Worm (Caenorhabditis elegans) whole organism, late embryonic: ENCODE data around the gene faah-3.

ENCODE experiments used
- C08G9.2 ChIP-seq: sonication (generic microtip); optimal IDR thresholded peaks from 2 replicates; lab custom pipeline; 2016; ENCODE audit warnings: mild to moderate bottlenecking, missing genetic modification characterization, moderate library complexity, missing compliant biosample characterization
- K02D7.2 ChIP-seq: sonication (generic microtip); optimal IDR thresholded peaks from 2 replicates; lab custom pipeline; 2017; ENCODE audit warnings: mild to moderate bottlenecking, missing genetic modification characterization, missing compliant biosample characterization
- T23F11.4 ChIP-seq: fragments of 200-800 bp; sonication (Bioruptor generic); optimal IDR thresholded peaks from 2 replicates; lab custom pipeline; 2018; ENCODE audit warnings: mild to moderate bottlenecking, missing genetic modification characterization, missing compliant biosample characterization
- Y22D7AL.16 ChIP-seq: sonication (generic microtip); optimal IDR thresholded peaks from 2 replicates; lab custom pipeline; 2016; ENCODE audit warnings: missing genetic modification characterization, missing compliant biosample characterization
- ahr-1 ChIP-seq: sonication (generic microtip); optimal IDR thresholded peaks from 2 replicates; lab custom pipeline; 2016; ENCODE audit warnings: missing genetic modification characterization, missing compliant biosample characterization
- ceh-19 ChIP-seq: fragments of 200-800 bp; sonication (Bioruptor generic); optimal IDR thresholded peaks from 2 replicates; lab custom pipeline; 2018; ENCODE audit warnings: mild to moderate bottlenecking, missing genetic modification characterization, missing compliant biosample characterization
- ceh-22 ChIP-seq: sonication (generic microtip); optimal IDR thresholded peaks from 2 replicates; lab custom pipeline; 2017; ENCODE audit warnings: missing biosample characterization, missing genetic modification characterization
- ceh-30 ChIP-seq: fragments of 150-350 bp; optimal IDR thresholded peaks from 2 replicates; lab custom pipeline; 2014; ENCODE audit warnings: missing biosample characterization, missing genetic modification characterization
- ceh-31 ChIP-seq: sonication (generic microtip); optimal IDR thresholded peaks from 2 replicates; lab custom pipeline; 2016; ENCODE audit warnings: missing genetic modification characterization, missing compliant biosample characterization
- ceh-48 ChIP-seq: sonication (generic microtip); optimal IDR thresholded peaks from 2 replicates; lab custom pipeline; 2016; ENCODE audit warnings: missing genetic modification characterization, inconsistent platforms, missing compliant biosample characterization
- che-1 ChIP-seq: sonication (generic microtip); optimal IDR thresholded peaks from 2 replicates; lab custom pipeline; 2016; ENCODE audit warnings: mild to moderate bottlenecking, missing genetic modification characterization, missing compliant biosample characterization
- dve-1 ChIP-seq: sonication (generic microtip); optimal IDR thresholded peaks from 2 replicates; lab custom pipeline; 2017; ENCODE audit warnings: antibody characterized with exemption, mild to moderate bottlenecking, missing genetic modification characterization, missing compliant biosample characterization
- elt-2 ChIP-seq: sonication (generic microtip); optimal IDR thresholded peaks from 2 replicates; lab custom pipeline; 2016; ENCODE audit warnings: missing genetic modification reagents, missing genetic modification characterization, missing compliant biosample characterization
- elt-4 ChIP-seq: sonication (generic microtip); optimal IDR thresholded peaks from 2 replicates; lab custom pipeline; 2016; ENCODE audit warnings: missing genetic modification characterization, missing compliant biosample characterization
- ets-4 ChIP-seq: sonication (generic microtip); optimal IDR thresholded peaks from 2 replicates; lab custom pipeline; 2016; ENCODE audit warnings: missing genetic modification characterization, missing compliant biosample characterization
- fax-1 ChIP-seq: sonication (generic microtip); optimal IDR thresholded peaks from 2 replicates; lab custom pipeline; 2016; ENCODE audit warnings: missing genotype, missing genetic modification characterization, missing compliant biosample characterization
- fkh-10 ChIP-seq: fragments of 150-350 bp; optimal IDR thresholded peaks from 2 replicates; lab custom pipeline; 2014; ENCODE audit warnings: missing biosample characterization, missing genetic modification reagents, missing genetic modification characterization
- fkh-6 ChIP-seq: sonication (generic microtip); optimal IDR thresholded peaks from 2 replicates; lab custom pipeline; 2016; ENCODE audit warnings: missing genetic modification characterization, missing compliant biosample characterization
- gmeb-2 ChIP-seq: sonication (generic microtip); optimal IDR thresholded peaks from 2 replicates; lab custom pipeline; 2016; ENCODE audit warnings: missing genetic modification characterization, inconsistent platforms, missing compliant biosample characterization
- hlh-13 ChIP-seq: fragments of 200-800 bp; sonication (Bioruptor generic); optimal IDR thresholded peaks from 2 replicates; lab custom pipeline; 2018; ENCODE audit warnings: mild to moderate bottlenecking, missing genetic modification characterization, missing compliant biosample characterization
- hlh-30 ChIP-seq: sonication (generic microtip); optimal IDR thresholded peaks from 2 replicates; lab custom pipeline; 2017; ENCODE audit warnings: antibody characterized with exemption, missing genetic modification characterization, missing compliant biosample characterization; ENCODE audit not compliant: insufficient read depth
- lim-6 ChIP-seq: sonication (generic microtip); optimal IDR thresholded peaks from 2 replicates; lab custom pipeline; 2016; ENCODE audit warnings: missing genetic modification characterization, missing compliant biosample characterization
- nfya-1 ChIP-seq: sonication (generic microtip); optimal IDR thresholded peaks from 2 replicates; lab custom pipeline; 2017; ENCODE audit warnings: missing genetic modification characterization, mild to moderate bottlenecking, missing compliant biosample characterization, antibody characterized with exemption, moderate library complexity
- nhr-11 ChIP-seq: fragments of 150-350 bp; optimal IDR thresholded peaks from 2 replicates; lab custom pipeline; 2014; ENCODE audit warnings: missing biosample characterization, missing genetic modification characterization
- nhr-232 ChIP-seq: sonication (generic microtip); optimal IDR thresholded peaks from 2 replicates; lab custom pipeline; 2016; ENCODE audit warnings: missing genetic modification characterization, missing compliant biosample characterization
- npax-4 ChIP-seq: sonication (generic microtip); optimal IDR thresholded peaks from 2 replicates; lab custom pipeline; 2016; ENCODE audit warnings: missing genetic modification characterization, missing compliant biosample characterization
- pax-1 ChIP-seq: fragments of 150-350 bp; optimal IDR thresholded peaks from 2 replicates; lab custom pipeline; 2014; ENCODE audit warnings: missing biosample characterization, missing genetic modification characterization
- pqm-1 ChIP-seq: sonication (generic microtip); optimal IDR thresholded peaks from 2 replicates; lab custom pipeline; 2016; ENCODE audit warnings: missing genetic modification characterization, missing compliant biosample characterization
- pros-1 ChIP-seq: fragments of 150-350 bp; optimal IDR thresholded peaks from 2 replicates; lab custom pipeline; 2014; ENCODE audit warnings: missing biosample characterization, missing genetic modification reagents, missing genetic modification characterization
- ref-2 ChIP-seq: sonication (generic microtip); optimal IDR thresholded peaks from 2 replicates; lab custom pipeline; 2016; ENCODE audit warnings: missing genetic modification characterization, missing compliant biosample characterization
- rnt-1 ChIP-seq: sonication (generic microtip); optimal IDR thresholded peaks from 2 replicates; lab custom pipeline; 2016; ENCODE audit warnings: missing genetic modification characterization, missing compliant biosample characterization
- sdc-2 ChIP-seq: sonication (generic microtip); optimal IDR thresholded peaks from 2 replicates; lab custom pipeline; 2016; ENCODE audit warnings: missing genotype, missing genetic modification characterization, missing compliant biosample characterization
- syd-9 ChIP-seq: sonication (generic microtip); optimal IDR thresholded peaks from 2 replicates; lab custom pipeline; 2016; ENCODE audit warnings: mild to moderate bottlenecking, missing genetic modification characterization, moderate library complexity, missing compliant biosample characterization
- unc-42 ChIP-seq: sonication (generic microtip); optimal IDR thresholded peaks from 2 replicates; lab custom pipeline; 2016; ENCODE audit warnings: missing genotype, missing genetic modification characterization, missing compliant biosample characterization
- unc-86 ChIP-seq: sonication (generic microtip); optimal IDR thresholded peaks from 2 replicates; lab custom pipeline; 2016; ENCODE audit warnings: missing genetic modification characterization, missing compliant biosample characterization
- zip-5 ChIP-seq: sonication (generic microtip); optimal IDR thresholded peaks from 2 replicates; lab custom pipeline; 2016; ENCODE audit warnings: missing genetic modification characterization, missing compliant biosample characterization
- ztf-16 ChIP-seq: sonication (generic microtip); optimal IDR thresholded peaks from 2 replicates; lab custom pipeline; 2017; ENCODE audit warnings: missing genetic modification characterization, missing compliant biosample characterization

The faah-3 gene

DNA sequence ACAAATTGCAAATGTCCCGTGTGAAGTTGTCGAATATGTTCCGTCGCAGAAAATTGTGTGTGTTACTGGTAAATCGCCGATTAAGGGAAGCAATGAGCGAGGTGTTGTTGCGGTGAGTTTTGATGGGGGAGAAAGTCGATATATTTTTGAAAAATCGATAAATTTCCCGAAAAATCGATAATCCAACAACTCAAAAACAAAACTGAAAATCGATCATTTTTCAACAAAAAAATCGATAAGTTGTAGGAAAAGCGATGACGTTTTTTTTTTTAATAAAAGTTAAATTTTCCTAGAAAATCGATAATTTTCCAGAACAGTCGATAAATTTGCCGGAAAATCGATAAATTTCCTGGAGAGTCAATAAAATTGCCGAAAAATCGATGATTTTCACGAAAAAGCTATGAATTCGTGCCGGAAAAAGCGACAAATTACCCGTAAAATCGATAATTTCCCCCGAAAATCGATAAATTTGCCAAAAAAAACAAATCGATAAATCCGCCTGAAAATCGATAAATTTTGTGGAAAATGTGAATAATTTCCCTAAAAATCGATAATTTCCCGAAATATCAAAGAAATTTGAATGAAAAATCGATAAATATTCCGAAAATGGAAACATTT lies 27.5 kb upstream of the faah-3 start:
- TF ChIP-seq ceh-48 (peak; percentile 55), fax-1 (tag; lab: Kevin White, UChicago) (no peak)

DNA sequence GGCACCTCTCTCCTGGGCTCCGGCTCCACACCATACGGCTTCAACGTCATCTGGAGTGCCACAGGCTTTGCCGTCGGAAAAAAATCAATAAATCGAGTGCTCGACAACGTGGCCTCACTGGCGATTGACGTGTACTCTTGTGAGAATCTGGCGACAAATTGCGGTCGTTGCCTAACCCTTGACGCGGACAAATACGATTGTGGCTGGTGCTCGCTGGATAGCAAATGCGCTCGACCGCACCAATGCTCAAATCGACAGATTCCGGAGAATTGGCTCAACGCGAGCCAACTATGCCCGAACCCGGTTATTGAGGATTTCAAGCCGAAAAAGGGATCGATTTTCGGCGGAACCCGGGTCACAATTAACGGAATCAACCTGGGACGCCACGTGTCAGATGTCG lies 26.9 kb upstream of the faah-3 start:
- TF ChIP-seq pros-1 (tag; lab: Kevin White, UChicago) (no peak), elt-4 (no peak), unc-86 (tag; lab: Kevin White, UChicago) (no peak)
- TF ChIP-seq, all 69 proteins: peak for 0

DNA sequence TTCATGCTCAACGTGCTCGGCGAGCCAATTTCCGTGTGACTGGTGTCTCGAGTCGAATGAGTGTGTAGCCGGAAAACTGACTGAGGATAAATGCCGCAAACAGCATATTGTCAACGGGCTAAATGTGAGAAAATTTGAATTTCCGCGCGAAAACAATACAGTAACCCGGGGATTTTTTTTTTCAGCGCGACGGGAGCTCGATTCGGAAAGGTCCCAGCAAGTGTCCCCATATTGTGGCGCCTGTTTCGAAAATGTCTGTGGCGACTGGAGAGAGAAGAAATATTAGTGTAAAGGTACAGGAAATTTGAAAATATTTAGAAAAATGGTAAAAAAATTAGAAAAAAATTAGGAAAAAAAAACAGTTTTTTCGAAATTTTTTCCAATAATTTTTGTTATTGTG lies 25.7 kb upstream of the faah-3 start:
- TF ChIP-seq nhr-232 (tag; lab: Kevin White, UChicago) (no peak), elt-2 (tag; lab: Kevin White, UChicago) (no peak), fkh-10 (GFP tag; lab: Kevin White, UChicago) (no peak), che-1 (tag; lab: Kevin White, UChicago) (no peak), K02D7.2 (tag; lab: Kevin White, UChicago) (no peak), nhr-11 (tag; lab: Kevin White, UChicago) (no peak), ceh-30 (tag; lab: Kevin White, UChicago) (no peak), nfya-1 (tag; lab: Kevin White, UChicago) (no peak)
- TF ChIP-seq, all 69 proteins: peak for 0

DNA sequence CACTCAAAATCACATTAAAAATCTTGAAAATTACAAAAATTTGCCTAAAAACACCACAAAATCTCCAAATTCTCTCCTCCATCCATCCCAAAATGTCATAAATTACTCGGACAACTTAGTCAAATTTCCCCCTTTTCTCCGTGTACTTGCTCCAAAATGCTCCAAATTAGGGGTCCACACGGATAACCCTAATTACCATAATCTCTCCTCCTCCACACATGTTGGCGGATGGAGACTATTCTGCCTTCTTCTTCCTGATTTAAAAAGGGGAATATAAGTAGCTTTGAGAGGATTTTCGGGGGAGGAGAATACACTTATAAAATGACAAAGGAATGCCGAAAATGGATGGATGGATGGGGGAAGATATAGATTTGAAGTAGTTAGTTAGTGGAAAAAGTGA lies 16.4 kb upstream of the faah-3 start:
- TF ChIP-seq unc-42 (tag; lab: Kevin White, UChicago): peak; percentile 81
- no peak for TF ChIP-seq ceh-19 (GFP tag; lab: Kevin White, UChicago)
- TF ChIP-seq dve-1 (tag; lab: Kevin White, UChicago): no peak

DNA sequence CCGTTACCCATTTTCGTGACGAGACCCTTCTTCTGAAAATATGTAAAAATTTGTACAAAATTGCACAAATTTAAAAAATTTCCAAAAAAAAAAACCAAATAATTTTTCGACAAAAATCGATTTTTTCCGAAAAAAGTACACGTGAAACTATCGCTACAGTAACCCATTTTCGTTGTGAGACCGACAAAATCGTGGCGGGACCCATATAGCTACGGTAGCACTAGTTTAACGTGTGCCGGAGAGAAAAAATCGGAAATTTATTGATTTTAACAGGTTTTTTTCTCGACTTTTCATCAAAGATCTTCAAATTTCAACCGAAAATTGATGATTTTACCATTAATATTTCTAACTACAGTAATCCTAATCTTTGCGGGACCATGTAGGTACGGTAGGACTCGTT lies 14.7 kb upstream of the faah-3 start:
- TF ChIP-seq zip-5 (no peak), npax-4 (tag; lab: Kevin White, UChicago) (no peak), gmeb-2 (tag; lab: Kevin White, UChicago) (no peak), ets-4 (no peak), rnt-1 (tag; lab: Kevin White, UChicago) (no peak), ztf-16 (tag; lab: Kevin White, UChicago) (no peak), nhr-11 (tag; lab: Kevin White, UChicago) (no peak), pqm-1 (tag; lab: Kevin White, UChicago) (no peak), ref-2 (tag; lab: Kevin White, UChicago) (no peak), nfya-1 (tag; lab: Kevin White, UChicago) (no peak), hlh-30 (tag; lab: Kevin White, UChicago) (no peak)

DNA sequence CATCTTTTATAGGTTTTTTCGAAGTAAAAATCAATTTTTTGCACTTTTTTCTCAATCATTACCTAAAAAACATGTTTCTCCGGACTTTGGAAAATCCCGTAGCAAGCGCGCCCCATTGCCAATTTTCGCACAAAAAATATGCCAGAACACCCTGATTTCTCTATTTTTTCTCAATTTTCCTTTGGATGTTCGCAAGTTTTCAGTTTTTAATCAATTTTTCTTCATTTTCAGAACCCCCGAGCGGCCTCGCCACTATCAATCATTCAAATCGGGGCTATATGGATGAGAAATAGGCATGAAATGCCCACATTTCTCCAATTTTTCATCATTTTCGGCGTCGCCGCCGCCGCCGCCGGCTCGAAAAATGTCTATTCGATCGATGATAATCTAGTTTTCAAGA lies 13.8 kb upstream of the faah-3 start, which contains the start of gene plx-1:
plx-1 (plus strand) TSS at position 301 of the 400 bp plus-strand sequence.
- TF ChIP-seq C08G9.2: no peak
- TF ChIP-seq unc-42 (tag; lab: Kevin White, UChicago): no peak
- no peak for TF ChIP-seq fkh-6 (tag; lab: Kevin White, UChicago)
- no peak for TF ChIP-seq syd-9 (tag; lab: Kevin White, UChicago)
- TF ChIP-seq T23F11.4: no peak
- TF ChIP-seq Y22D7AL.16 (tag; lab: Kevin White, UChicago): no peak
- no peak for TF ChIP-seq pqm-1 (tag; lab: Kevin White, UChicago)
- no peak for TF ChIP-seq ceh-31 (tag; lab: Kevin White, UChicago)
- no peak for TF ChIP-seq pax-1
- no peak for TF ChIP-seq ceh-22 (tag; lab: Kevin White, UChicago)
- no peak for TF ChIP-seq sdc-2 (tag; lab: Kevin White, UChicago)
- TF ChIP-seq ahr-1: no peak
- no peak for TF ChIP-seq hlh-13 (GFP tag; lab: Kevin White, UChicago)
- no peak for TF ChIP-seq rnt-1 (tag; lab: Kevin White, UChicago)
- TF ChIP-seq lim-6 (tag; lab: Kevin White, UChicago): no peak
- TF ChIP-seq zip-5: no peak
- TF ChIP-seq npax-4 (tag; lab: Kevin White, UChicago): no peak
- TF ChIP-seq, all 69 proteins: peak for 0
